Fruit fly (Drosophila melanogaster): ENCODE results near the gene mRpL44.

mRpL44 gene

dm6 chr3R:5485295-5485718 lies 14.9 kb upstream of the mRpL44 start, which contains the start of gene CG31550 (continued):
- peak; percentile 67 for TF ChIP-seq CG8290 (GFP tag; optimal IDR thresholded peaks at IDR 0.05)
- no peak for TF ChIP-seq CG8290 (tag; optimal IDR thresholded peaks at IDR 0.05)
- TF ChIP-seq CG14441 (GFP tag; IDR thresholded peaks at IDR 0.05) = peak; percentile 72
- peak; percentile 87 for TF ChIP-seq nmo (GFP tag; optimal IDR thresholded peaks at IDR 0.05)
- TF ChIP-seq BtbVII (GFP tag; optimal IDR thresholded peaks at IDR 0.05) = peak; percentile 29
- TF ChIP-seq CG11456 (GFP tag; IDR thresholded peaks at IDR 0.05) = peak; percentile 83
- peak; percentile 34 for TF ChIP-seq dm (GFP tag; optimal IDR thresholded peaks at IDR 0.05)
- peak; percentile 81 for TF ChIP-seq CG31441 (GFP tag; IDR thresholded peaks at IDR 0.05)
- TF ChIP-seq Kr (GFP tag; optimal IDR thresholded peaks at IDR 0.05) = no peak
- TF ChIP-seq CG10274 (GFP tag; optimal IDR thresholded peaks at IDR 0.05) = no peak
- no peak for TF ChIP-seq ab (GFP tag; optimal IDR thresholded peaks at IDR 0.05)
- peak; percentile 44; the same call in 1 of the 2 replicates for TF ChIP-seq toy (GFP tag; IDR thresholded peaks at IDR 0.05)
- peak; percentile 65 for TF ChIP-seq CG4404 (GFP tag; IDR thresholded peaks at IDR 0.05)
- peak; percentile 81 for TF ChIP-seq phol (tag; optimal IDR thresholded peaks at IDR 0.05)
- peak; percentile 57 for TF ChIP-seq CG18764 (GFP tag; optimal IDR thresholded peaks at IDR 0.05)
- no peak for TF ChIP-seq Ets97D (GFP tag; optimal IDR thresholded peaks at IDR 0.05)
- no peak for TF ChIP-seq hb (GFP tag; IDR thresholded peaks at IDR 0.05; ENCODE audit: partially characterized antibody)
- peak; percentile 62 for TF ChIP-seq CG12104 (GFP tag; optimal IDR thresholded peaks at IDR 0.05)
- TF ChIP-seq CG10565 (GFP tag; optimal IDR thresholded peaks at IDR 0.05) = no peak
- TF ChIP-seq tgo (GFP tag; IDR thresholded peaks at IDR 0.05) = peak; percentile 85
- peak; percentile 46 for TF ChIP-seq bab2 (GFP tag; optimal IDR thresholded peaks at IDR 0.05)
- TF ChIP-seq CG8924 (tag; optimal IDR thresholded peaks at IDR 0.05) = peak; percentile 74
- peak; percentile 20 for TF ChIP-seq slp2 (GFP tag; optimal IDR thresholded peaks at IDR 0.05)
- TF ChIP-seq NC2α (GFP tag; optimal IDR thresholded peaks at IDR 0.05) = no peak
- peak; percentile 63; the same call in 2 of the 3 replicates for TF ChIP-seq Mrtf (GFP tag; IDR thresholded peaks at IDR 0.05)
- peak; percentile 73; the same call in 1 of the 2 replicates for TF ChIP-seq CG11085 (GFP tag; IDR thresholded peaks at IDR 0.05)
- peak; percentile 16; the same call in 1 of the 2 replicates for TF ChIP-seq Rx (GFP tag; IDR thresholded peaks at IDR 0.05)
- 0 out of 2 replicates have a peak, but pooled peaks have one; percentile 8 for TF ChIP-seq Nf-YA (GFP tag; IDR thresholded peaks at IDR 0.05)
- TF ChIP-seq Nf-YB (GFP tag; optimal IDR thresholded peaks at IDR 0.05) = peak; percentile 42
- peak; percentile 57; the same call in 3 of the 4 replicates for TF ChIP-seq Gug (GFP tag; IDR thresholded peaks at IDR 0.05)
- peak; percentile 64 for TF ChIP-seq CG12155 (GFP tag; optimal IDR thresholded peaks at IDR 0.05)
- no peak for TF ChIP-seq Hr39 (optimal IDR thresholded peaks at IDR 0.05)
- TF ChIP-seq wdn (GFP tag; IDR thresholded peaks at IDR 0.05) = peak; percentile 60
- TF ChIP-seq ro (GFP tag; IDR thresholded peaks at IDR 0.05) = peak; percentile 49
- TF ChIP-seq CG4617 (GFP tag; optimal IDR thresholded peaks at IDR 0.05; ENCODE audit: borderline replicate concordance) = peak; percentile 75
- peak; percentile 27; the same call in 1 of the 2 replicates for TF ChIP-seq danr (GFP tag; IDR thresholded peaks at IDR 0.05)
- TF ChIP-seq CG15011 (GFP tag; optimal IDR thresholded peaks at IDR 0.05) = no peak
- TF ChIP-seq Sox102F (GFP tag; optimal IDR thresholded peaks at IDR 0.05) = peak; percentile 73
- peak; percentile 14 for TF ChIP-seq CG3995 (GFP tag; optimal IDR thresholded peaks at IDR 0.05)
- peak; percentile 59 for TF ChIP-seq CG6272 (GFP tag; IDR thresholded peaks at IDR 0.05)
- TF ChIP-seq ind (GFP tag; optimal IDR thresholded peaks at IDR 0.05) = peak; percentile 78
- TF ChIP-seq CG15479 (GFP tag; optimal IDR thresholded peaks at IDR 0.05) = no peak
- TF ChIP-seq CG6689 (GFP tag; IDR thresholded peaks at IDR 0.05) = peak; percentile 71
- TF ChIP-seq CG17802 (tag; optimal IDR thresholded peaks at IDR 0.05) = peak; percentile 37
- no peak for TF ChIP-seq Trl (optimal IDR thresholded peaks at IDR 0.05)
- peak; percentile 23 for TF ChIP-seq Trl (GFP tag; optimal IDR thresholded peaks at IDR 0.05)
- TF ChIP-seq Dref (GFP tag; IDR thresholded peaks at IDR 0.05) = no peak
- peak; percentile 62 for TF ChIP-seq CG7786 (GFP tag; optimal IDR thresholded peaks at IDR 0.05)
- peak; percentile 29 for TF ChIP-seq CG4820 (GFP tag; optimal IDR thresholded peaks at IDR 0.05)
- TF ChIP-seq prd (optimal IDR thresholded peaks at IDR 0.05) = no peak
- peak; percentile 83; the same call in 2 of the 3 replicates for TF ChIP-seq prd (GFP tag; IDR thresholded peaks at IDR 0.05)
- peak; percentile 60 for TF ChIP-seq ttk (GFP tag; IDR thresholded peaks at IDR 0.05)
- peak; percentile 11 for TF ChIP-seq vfl (GFP tag; optimal IDR thresholded peaks at IDR 0.05)
- peak; percentile 19 for TF ChIP-seq pum (GFP tag; optimal IDR thresholded peaks at IDR 0.05)

Data from whole organism, embryonic.